Fruit fly (Drosophila melanogaster) whole organism, adult: Measurements from ENCODE around the gene Naa40.

ENCODE experiments used
- CG11617 ChIP-seq: fragments of 200-800 bp; sonication (Bioruptor generic); optimal IDR thresholded peaks from 2 replicates; lab custom pipeline; 2017; ENCODE audit warnings: mild to moderate bottlenecking, missing biosample characterization, missing genetic modification reagents, missing genetic modification characterization
- CG14711 ChIP-seq: fragments of 200-800 bp; sonication (Bioruptor generic); optimal IDR thresholded peaks from 2 replicates; lab custom pipeline; 2018; ENCODE audit warnings: missing biosample characterization, mild to moderate bottlenecking, missing genetic modification characterization, moderate library complexity
- kay ChIP-seq: fragments of 200-800 bp; sonication (Bioruptor generic); peaks from one replicate; lab custom pipeline; 2016; ENCODE audit warnings: missing biosample characterization, missing genetic modification characterization, borderline replicate concordance

dm6 chr3R:29692009-29692641 is 32.6 kb downstream of the Naa40 start, which contains the start of gene dmrt99B:
- TF ChIP-seq CG11617 (GFP tag; lab: Kevin White, UChicago) (no peak), kay (GFP tag; lab: Kevin White, UChicago) (no peak), CG14711 (tag; lab: Kevin White, UChicago) (no peak)
